Worm (Caenorhabditis elegans) whole organism, L2 larva: ENCODE results near the gene T02H6.11.

Experiments used
- gmeb-1 ChIP-seq: fragments of 150-350 bp; optimal IDR thresholded peaks from 2 replicates; lab custom pipeline; 2014; ENCODE audit warnings: missing biosample characterization, missing genetic modification characterization
- ztf-11 ChIP-seq: sonication (generic microtip); optimal IDR thresholded peaks from 2 replicates; lab custom pipeline; 2017; ENCODE audit warnings: missing biosample characterization, missing genetic modification characterization

DNA sequence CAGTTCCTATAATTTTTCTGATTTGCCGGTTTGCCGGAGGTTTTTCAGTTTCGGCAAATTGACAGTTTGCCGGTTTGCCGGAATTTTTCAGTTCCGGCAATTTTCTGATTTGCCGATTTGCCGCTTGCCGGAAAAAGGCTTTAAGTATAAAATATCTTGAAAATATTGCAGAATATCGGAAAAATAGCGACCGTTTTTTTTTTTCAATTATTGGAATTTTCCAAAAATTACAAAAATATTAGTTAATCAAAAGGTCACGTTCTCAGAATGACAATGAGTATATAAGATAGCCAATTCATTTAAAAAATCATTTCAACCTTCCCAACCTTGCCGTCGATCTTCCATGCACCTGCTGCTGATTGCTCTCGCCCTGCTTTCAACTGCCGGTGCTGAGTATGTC is 18.6 kb downstream of the T02H6.11 start, which contains the start of gene T02H6.7:
- TF ChIP-seq gmeb-1: no peak
- TF ChIP-seq ztf-11 (tag; lab: Kevin White, UChicago): no peak
